Fruit fly (Drosophila melanogaster) whole organism, embryonic: Measurements from ENCODE around the gene Ptp10D.

ENCODE experiments used
- CG10147 ChIP-seq: fragments of 200-800 bp; sonication (Bioruptor generic); optimal IDR thresholded peaks from 2 replicates; lab custom pipeline; 2019; ENCODE audit warnings: missing biosample characterization, mild to moderate bottlenecking, missing genetic modification characterization, moderate library complexity
- CG10209 ChIP-seq: fragments of 200-800 bp; sonication (Bioruptor generic); optimal IDR thresholded peaks from 3 replicates; lab custom pipeline; 2017; ENCODE audit warnings: missing biosample characterization, mild to moderate bottlenecking, missing genetic modification characterization, missing genetic modification reagents
- CG11560 ChIP-seq: fragments of 200-800 bp; sonication (Bioruptor generic); IDR thresholded peaks from 3 replicates; pipeline ENCODE4 v1.3.6; 2022; ENCODE audit warnings: missing biosample characterization, missing genetic modification characterization
- CG13775 ChIP-seq: fragments of 200-800 bp; sonication (Bioruptor generic); optimal IDR thresholded peaks from 3 replicates; lab custom pipeline; 2017; ENCODE audit warnings: missing biosample characterization, mild to moderate bottlenecking, missing genetic modification characterization
- CG14965 ChIP-seq: fragments of 200-800 bp; sonication (Bioruptor generic); optimal IDR thresholded peaks from 2 replicates; lab custom pipeline; 2016; ENCODE audit warnings: missing biosample characterization, missing genetic modification characterization, borderline replicate concordance
- CG1647 ChIP-seq: fragments of 200-800 bp; sonication (Bioruptor generic); optimal IDR thresholded peaks from 3 replicates; lab custom pipeline; 2016; ENCODE audit warnings: missing biosample characterization, missing genetic modification characterization
- CG18262 ChIP-seq: fragments of 200-800 bp; optimal IDR thresholded peaks from 3 replicates; lab custom pipeline; 2019; ENCODE audit warnings: missing biosample characterization, mild to moderate bottlenecking, missing genetic modification characterization, moderate library complexity
- CG2116 ChIP-seq: fragments of 200-800 bp; sonication (Bioruptor generic); optimal IDR thresholded peaks from 3 replicates; lab custom pipeline; 2018; ENCODE audit warnings: missing biosample characterization, mild to moderate bottlenecking, missing genetic modification characterization
- CG2678 ChIP-seq: fragments of 200-800 bp; sonication (Bioruptor generic); optimal IDR thresholded peaks from 3 replicates; lab custom pipeline; 2019; ENCODE audit warnings: missing biosample characterization, mild to moderate bottlenecking, missing genetic modification characterization, moderate library complexity
- CG30431 ChIP-seq: fragments of 200-800 bp; sonication (Bioruptor generic); optimal IDR thresholded peaks from 2 replicates; lab custom pipeline; 2017; ENCODE audit warnings: missing biosample characterization, missing genetic modification characterization
- CG3281 ChIP-seq: fragments of 200-800 bp; sonication (Bioruptor generic); optimal IDR thresholded peaks from 3 replicates; lab custom pipeline; 2017; ENCODE audit warnings: missing biosample characterization, mild to moderate bottlenecking, missing genetic modification characterization
- CG34224 ChIP-seq: fragments of 200-800 bp; sonication (Bioruptor generic); IDR thresholded peaks from 3 replicates; pipeline ENCODE4 v1.3.6; 2022; ENCODE audit warnings: missing biosample characterization, missing genetic modification characterization; ENCODE audit not compliant: partially characterized antibody
- CG42726 ChIP-seq: fragments of 200-800 bp; sonication (Bioruptor generic); IDR thresholded peaks from 2 replicates; pipeline ENCODE4 v1.3.6; 2022; ENCODE audit warnings: missing biosample characterization, missing genetic modification characterization; ENCODE audit not compliant: partially characterized antibody
- CG5245 ChIP-seq: fragments of 200-800 bp; sonication (Bioruptor generic); optimal IDR thresholded peaks from 3 replicates; lab custom pipeline; 2016; ENCODE audit warnings: missing biosample characterization, missing genetic modification characterization
- CG6813 ChIP-seq: fragments of 200-800 bp; sonication (Bioruptor generic); optimal IDR thresholded peaks from 2 replicates; lab custom pipeline; 2017; ENCODE audit warnings: missing biosample characterization, missing genetic modification characterization, mild to moderate bottlenecking, moderate library complexity, missing genetic modification reagents
- D ChIP-seq, 2 experiments: fragments of 200-800 bp in 1 of 2; fragments of >200 bp in 1 of 2; sonication (Bioruptor generic) in 1 of 2; optimal IDR thresholded peaks; 2 replicates in 1 of 2; 3 replicates in 1 of 2; lab custom pipeline; 2017; ENCODE audit warnings: mild to moderate bottlenecking in 1 of 2, missing biosample characterization in 1 of 2, missing genetic modification characterization in 1 of 2, missing genetic modification reagents in 1 of 2
- D19B ChIP-seq: fragments of 200-800 bp; sonication (Bioruptor generic); optimal IDR thresholded peaks from 2 replicates; lab custom pipeline; 2017; ENCODE audit warnings: missing biosample characterization, mild to moderate bottlenecking, missing genetic modification characterization
- Dp ChIP-seq: fragments of 200-800 bp; sonication (Bioruptor generic); optimal IDR thresholded peaks from 2 replicates; lab custom pipeline; 2018; ENCODE audit warnings: missing biosample characterization, mild to moderate bottlenecking, missing genetic modification characterization, moderate library complexity
- HmgZ ChIP-seq: fragments of 200-800 bp; sonication (Bioruptor generic); optimal IDR thresholded peaks from 2 replicates; lab custom pipeline; 2018; ENCODE audit warnings: missing biosample characterization, mild to moderate bottlenecking, missing genetic modification characterization
- Oaz ChIP-seq: fragments of 200-800 bp; sonication (Bioruptor generic); IDR thresholded peaks from 2 replicates; pipeline ENCODE4 v1.3.6; 2022; ENCODE audit warnings: missing biosample characterization, missing genetic modification characterization
- Opbp ChIP-seq: fragments of 200-800 bp; sonication (Bioruptor generic); IDR thresholded peaks from 3 replicates; pipeline ENCODE4 v1.3.6; 2022; ENCODE audit warnings: missing biosample characterization, missing genetic modification characterization; ENCODE audit not compliant: partially characterized antibody
- Rfx ChIP-seq: fragments of 200-800 bp; sonication (Bioruptor generic); IDR thresholded peaks from 2 replicates; pipeline ENCODE4 v1.3.6; 2022; ENCODE audit warnings: missing biosample characterization, missing genetic modification characterization
- Tbp ChIP-seq: fragments of >200 bp; optimal IDR thresholded peaks from 2 replicates; lab custom pipeline; 2018; ENCODE audit warnings: missing biosample characterization, missing genetic modification characterization
- ara ChIP-seq: fragments of 200-800 bp; sonication (Bioruptor generic); IDR thresholded peaks from 2 replicates; pipeline ENCODE4 v1.3.6; 2022; ENCODE audit warnings: missing biosample characterization, missing genetic modification characterization
- bab2 ChIP-seq: fragments of 200-800 bp; sonication (Bioruptor generic); optimal IDR thresholded peaks from 2 replicates; lab custom pipeline; 2016; ENCODE audit warnings: missing biosample characterization, missing genetic modification characterization
- btn ChIP-seq: fragments of 200-800 bp; sonication (Bioruptor generic); optimal IDR thresholded peaks from 2 replicates; lab custom pipeline; 2016; ENCODE audit warnings: missing biosample characterization, missing genetic modification characterization
- caup ChIP-seq: fragments of 200-800 bp; sonication (Bioruptor generic); optimal IDR thresholded peaks from 3 replicates; lab custom pipeline; 2017; ENCODE audit warnings: missing biosample characterization, mild to moderate bottlenecking, missing genetic modification characterization, moderate library complexity; ENCODE audit not compliant: severe bottlenecking
- crol ChIP-seq: fragments of 200-800 bp; sonication (Bioruptor generic); IDR thresholded peaks from 2 replicates; pipeline ENCODE4 v1.3.6; 2022; ENCODE audit warnings: missing biosample characterization, missing genetic modification characterization
- dimm ChIP-seq: fragments of 200-800 bp; sonication (Bioruptor generic); IDR thresholded peaks from 2 replicates; pipeline ENCODE4 v1.3.6; 2022; ENCODE audit warnings: missing biosample characterization, missing genetic modification characterization
- dm ChIP-seq: fragments of 200-800 bp; sonication (Bioruptor generic); optimal IDR thresholded peaks from 3 replicates; lab custom pipeline; 2016; ENCODE audit warnings: missing biosample characterization, missing genetic modification characterization
- eve ChIP-seq, 2 experiments: fragments of >200 bp; optimal IDR thresholded peaks; 2 replicates each; lab custom pipeline; 2017; ENCODE audit warnings: missing biosample characterization in 2 of 2, missing genetic modification characterization in 2 of 2
- fd3F ChIP-seq: fragments of 200-800 bp; sonication (Bioruptor generic); optimal IDR thresholded peaks from 2 replicates; lab custom pipeline; 2018; ENCODE audit warnings: missing biosample characterization, mild to moderate bottlenecking, missing genetic modification characterization, moderate library complexity
- fru ChIP-seq: fragments of >200 bp; optimal IDR thresholded peaks from 2 replicates; lab custom pipeline; 2017
- gro ChIP-seq: fragments of 200-800 bp; sonication (Bioruptor generic); optimal IDR thresholded peaks from 2 replicates; lab custom pipeline; 2016; ENCODE audit warnings: missing biosample characterization, missing genetic modification characterization
- ham ChIP-seq: fragments of 200-800 bp; sonication (Bioruptor generic); IDR thresholded peaks from 2 replicates; pipeline ENCODE4 v1.3.6; 2022; ENCODE audit warnings: missing biosample characterization, missing genetic modification characterization
- hth ChIP-seq: fragments of >200 bp; optimal IDR thresholded peaks from 2 replicates; lab custom pipeline; 2017; ENCODE audit warnings: inconsistent platforms
- nerfin-1 ChIP-seq: fragments of 200-800 bp; sonication (Bioruptor generic); optimal IDR thresholded peaks from 3 replicates; lab custom pipeline; 2019; ENCODE audit warnings: missing biosample characterization, mild to moderate bottlenecking, missing genetic modification characterization, moderate library complexity
- nmo ChIP-seq: fragments of 200-800 bp; sonication (Bioruptor generic); optimal IDR thresholded peaks from 2 replicates; lab custom pipeline; 2018; ENCODE audit warnings: missing biosample characterization, mild to moderate bottlenecking, missing genetic modification characterization, moderate library complexity
- pum ChIP-seq: fragments of 200-800 bp; sonication (Bioruptor generic); optimal IDR thresholded peaks from 2 replicates; lab custom pipeline; 2016; ENCODE audit warnings: missing biosample characterization, missing genetic modification characterization
- pzg ChIP-seq: fragments of 200-800 bp; sonication (Bioruptor generic); optimal IDR thresholded peaks from 3 replicates; lab custom pipeline; 2018; ENCODE audit warnings: missing biosample characterization, mild to moderate bottlenecking, missing genetic modification characterization, moderate library complexity
- scrt ChIP-seq: fragments of 200-800 bp; sonication (Bioruptor generic); optimal IDR thresholded peaks from 2 replicates; lab custom pipeline; 2018; ENCODE audit warnings: missing biosample characterization, mild to moderate bottlenecking, missing genetic modification characterization, moderate library complexity
- sd ChIP-seq: fragments of 200-800 bp; sonication (Bioruptor generic); optimal IDR thresholded peaks from 3 replicates; lab custom pipeline; 2018; ENCODE audit warnings: missing biosample characterization, mild to moderate bottlenecking, missing genetic modification characterization, moderate library complexity
- sima ChIP-seq: fragments of 200-800 bp; sonication (Bioruptor generic); optimal IDR thresholded peaks from 2 replicates; lab custom pipeline; 2016; ENCODE audit warnings: missing biosample characterization, missing genetic modification characterization
- sob ChIP-seq: fragments of 200-800 bp; sonication (Bioruptor generic); IDR thresholded peaks from 2 replicates; pipeline ENCODE4 v1.3.6; 2022; ENCODE audit warnings: missing biosample characterization, missing genetic modification characterization
- ssp ChIP-seq: fragments of 200-800 bp; sonication (Bioruptor generic); IDR thresholded peaks from 2 replicates; pipeline ENCODE4 v1.3.6; 2022; ENCODE audit warnings: missing biosample characterization, missing genetic modification characterization
- toy ChIP-seq: fragments of 200-800 bp; sonication (Bioruptor generic); IDR thresholded peaks from 2 replicates; pipeline ENCODE4 v1.3.6; 2022; ENCODE audit warnings: missing biosample characterization, missing genetic modification characterization
- twi ChIP-seq: fragments of 200-800 bp; optimal IDR thresholded peaks from 2 replicates; lab custom pipeline; 2019; ENCODE audit warnings: missing biosample characterization, mild to moderate bottlenecking, missing genetic modification characterization, moderate library complexity
- vvl ChIP-seq: fragments of 200-800 bp; sonication (Bioruptor generic); IDR thresholded peaks from 2 replicates; pipeline ENCODE4 v1.3.6; 2022; ENCODE audit warnings: missing biosample characterization, missing genetic modification characterization

Gene Ptp10D

dm6 chrX:11681558-11682551, 60.0 kb downstream of the Ptp10D start (continued):
- TF ChIP-seq CG6813 (GFP tag; lab: Kevin White, UChicago), result peak; percentile 30
- TF ChIP-seq ssp (GFP tag; lab: Robert Waterston, UW), result no peak
- peak; percentile 40 for TF ChIP-seq gro (GFP tag; lab: Kevin White, UChicago)
- 0 out of 3 replicates have a peak, but pooled peaks have one; percentile 15 for TF ChIP-seq CG11560
- peak; percentile 65 for TF ChIP-seq CG10147 (GFP tag; lab: Kevin White, UChicago)
- no peak for TF ChIP-seq dimm
- TF ChIP-seq nerfin-1 (tag; lab: Kevin White, UChicago), result peak; percentile 30
- TF ChIP-seq Opbp (GFP tag; lab: Robert Waterston, UW), result no peak
- peak; percentile 60 for TF ChIP-seq sd (tag; lab: Kevin White, UChicago)
- no peak for TF ChIP-seq ham (GFP tag; lab: Robert Waterston, UW)
- TF ChIP-seq CG34224 (GFP tag; lab: Robert Waterston, UW), result peak; percentile 50; the same call in 2 of the 3 replicates
- peak; percentile 31 for TF ChIP-seq CG13775 (GFP tag; lab: Kevin White, UChicago)
- peak; percentile 79 for TF ChIP-seq CG2116 (GFP tag; lab: Kevin White, UChicago)
- TF ChIP-seq CG18262 (tag; lab: Kevin White, UChicago), result peak; percentile 61
- TF ChIP-seq nmo (GFP tag; lab: Kevin White, UChicago), result peak; percentile 67
- TF ChIP-seq CG1647 (GFP tag; lab: Kevin White, UChicago), result peak; percentile 55
- TF ChIP-seq Oaz (GFP tag; lab: Robert Waterston, UW), result no peak
- TF ChIP-seq CG10209 (GFP tag; lab: Kevin White, UChicago), result peak; percentile 36
- no peak for TF ChIP-seq sima (GFP tag; lab: Kevin White, UChicago)
- peak; percentile 6 for TF ChIP-seq CG30431 (GFP tag; lab: Kevin White, UChicago)
- peak; percentile 62 for TF ChIP-seq pum (GFP tag; lab: Kevin White, UChicago)
- no peak for TF ChIP-seq Tbp (GFP tag; lab: Kevin White, UChicago)
- peak; percentile 58 for TF ChIP-seq sob
- TF ChIP-seq fru (lab: Kevin White, UChicago), result no peak
- no peak for TF ChIP-seq CG42726 (GFP tag; lab: Robert Waterston, UW)
- TF ChIP-seq HmgZ (tag; lab: Kevin White, UChicago), result peak; percentile 60
- TF ChIP-seq Rfx (GFP tag; lab: Robert Waterston, UW), result peak; percentile 78
- peak; percentile 6 for TF ChIP-seq scrt (GFP tag; lab: Kevin White, UChicago)
- TF ChIP-seq dm (GFP tag; lab: Kevin White, UChicago), result peak; percentile 35
- peak; percentile 47; the same call in 1 of the 2 replicates for TF ChIP-seq vvl (GFP tag; lab: Robert Waterston, UW)
- TF ChIP-seq bab2 (GFP tag; lab: Kevin White, UChicago), result peak; percentile 69
- TF ChIP-seq D (optimal IDR thresholded peaks at IDR 0.05; lab: Kevin White, UChicago), result no peak
- no peak for TF ChIP-seq D (GFP tag; optimal IDR thresholded peaks at IDR 0.05; lab: Kevin White, UChicago)
- TF ChIP-seq ara (GFP tag; lab: Robert Waterston, UW), result no peak
- TF ChIP-seq crol, result peak; percentile 64; the same call in 1 of the 2 replicates
- no peak for TF ChIP-seq eve (GFP tag; optimal IDR thresholded peaks at IDR 0.05; lab: Kevin White, UChicago)
- TF ChIP-seq D19B (GFP tag; lab: Kevin White, UChicago), result peak; percentile 59
- no peak for TF ChIP-seq hth (lab: Kevin White, UChicago)
- TF ChIP-seq fd3F (GFP tag; lab: Kevin White, UChicago), result peak; percentile 44
- peak; percentile 12 for TF ChIP-seq twi (tag; lab: Kevin White, UChicago)
- TF ChIP-seq CG2678 (tag; lab: Kevin White, UChicago), result peak; percentile 74
- TF ChIP-seq btn, result no peak
- peak; percentile 57 for TF ChIP-seq caup (GFP tag; lab: Kevin White, UChicago)
- TF ChIP-seq toy (GFP tag; lab: Robert Waterston, UW), result no peak
- TF ChIP-seq Dp (GFP tag; lab: Kevin White, UChicago), result peak; percentile 86
- peak; percentile 71 for TF ChIP-seq CG3281
- peak; percentile 50 for TF ChIP-seq pzg (GFP tag; lab: Kevin White, UChicago)
- no peak for TF ChIP-seq CG14965 (GFP tag; lab: Kevin White, UChicago)
- no peak for TF ChIP-seq CG5245 (GFP tag; lab: Kevin White, UChicago)
